Fruit fly (Drosophila melanogaster) whole organism, adult: Measurements from ENCODE around the gene CtsF.

Experiments
- CG14711 ChIP-seq: fragments of 200-800 bp; sonication (Bioruptor generic); optimal IDR thresholded peaks from 2 replicates; lab custom pipeline; 2018; ENCODE audit warnings: missing biosample characterization, mild to moderate bottlenecking, missing genetic modification characterization, moderate library complexity
- CG5204 ChIP-seq: fragments of 200-800 bp; sonication (Bioruptor generic); optimal IDR thresholded peaks from 2 replicates; lab custom pipeline; 2016; ENCODE audit warnings: missing biosample characterization, missing genetic modification characterization
- Clk ChIP-seq: fragments of 200-800 bp; sonication (Bioruptor generic); optimal IDR thresholded peaks from 2 replicates; lab custom pipeline; 2017; ENCODE audit warnings: missing biosample characterization, missing genetic modification characterization
- kay ChIP-seq: fragments of 200-800 bp; sonication (Bioruptor generic); peaks from one replicate; lab custom pipeline; 2016; ENCODE audit warnings: missing biosample characterization, missing genetic modification characterization, borderline replicate concordance
- pad ChIP-seq: fragments of 200-800 bp; sonication (Bioruptor generic); optimal IDR thresholded peaks from 3 replicates; lab custom pipeline; 2017; ENCODE audit warnings: missing biosample characterization, missing genetic modification characterization, mild to moderate bottlenecking, moderate library complexity, missing genetic modification reagents
- tj ChIP-seq: fragments of 200-800 bp; sonication (Bioruptor generic); optimal IDR thresholded peaks from 3 replicates; lab custom pipeline; 2017; ENCODE audit warnings: missing biosample characterization, mild to moderate bottlenecking, missing genetic modification characterization, moderate library complexity

- no peak for TF ChIP-seq CG5204 (GFP tag; lab: Kevin White, UChicago)
- TF ChIP-seq tj, result peak; percentile 29
- peak; percentile 25 for TF ChIP-seq pad (GFP tag; lab: Kevin White, UChicago)
- TF ChIP-seq Clk (GFP tag; lab: Kevin White, UChicago), result no peak
- TF ChIP-seq CG14711 (tag; lab: Kevin White, UChicago), result peak; percentile 12
- TF ChIP-seq kay (GFP tag; lab: Kevin White, UChicago), result no peak
Observed at dm6 chr3R:5223135-5223534, 28.4 kb downstream of the CtsF start, which contains the start of gene CG2604.
